Fruit fly (Drosophila melanogaster) whole organism, embryonic: ENCODE results near the gene CG15141.
A peak's percentile ranks its signal among the peaks of the same experiment; 100 is the strongest.

Experiments used
- Ada2b ChIP-seq: fragments of 200-800 bp; sonication (Bioruptor generic); IDR thresholded peaks from 2 replicates; pipeline ENCODE4 v1.3.6; 2022; ENCODE audit warnings: missing biosample characterization, missing genetic modification characterization
- CG10147 ChIP-seq: fragments of 200-800 bp; sonication (Bioruptor generic); optimal IDR thresholded peaks from 2 replicates; lab custom pipeline; 2019; ENCODE audit warnings: missing biosample characterization, mild to moderate bottlenecking, missing genetic modification characterization, moderate library complexity
- CG10209 ChIP-seq: fragments of 200-800 bp; sonication (Bioruptor generic); optimal IDR thresholded peaks from 3 replicates; lab custom pipeline; 2017; ENCODE audit warnings: missing biosample characterization, mild to moderate bottlenecking, missing genetic modification characterization, missing genetic modification reagents
- CG10267 ChIP-seq: fragments of 200-800 bp; sonication (Bioruptor generic); optimal IDR thresholded peaks from 2 replicates; lab custom pipeline; 2018; ENCODE audit warnings: missing biosample characterization, mild to moderate bottlenecking, missing genetic modification characterization, moderate library complexity
- CG10274 ChIP-seq: fragments of 200-800 bp; sonication (Bioruptor generic); optimal IDR thresholded peaks from 3 replicates; lab custom pipeline; 2017; ENCODE audit warnings: missing biosample characterization, mild to moderate bottlenecking, missing genetic modification characterization
- CG12155 ChIP-seq: fragments of 200-800 bp; sonication (Bioruptor generic); optimal IDR thresholded peaks from 3 replicates; lab custom pipeline; 2016; ENCODE audit warnings: missing biosample characterization, missing genetic modification characterization
- CG13296 ChIP-seq: fragments of 200-800 bp; sonication (Bioruptor generic); optimal IDR thresholded peaks from 3 replicates; lab custom pipeline; 2018; ENCODE audit warnings: missing biosample characterization, mild to moderate bottlenecking, missing genetic modification characterization
- CG13424 ChIP-seq: fragments of 200-800 bp; sonication (Bioruptor generic); optimal IDR thresholded peaks from 2 replicates; lab custom pipeline; 2019; ENCODE audit warnings: missing biosample characterization, mild to moderate bottlenecking, missing genetic modification characterization, moderate library complexity
- CG13775 ChIP-seq: fragments of 200-800 bp; sonication (Bioruptor generic); optimal IDR thresholded peaks from 3 replicates; lab custom pipeline; 2017; ENCODE audit warnings: missing biosample characterization, mild to moderate bottlenecking, missing genetic modification characterization
- CG14050 ChIP-seq: fragments of 200-800 bp; sonication (Bioruptor generic); IDR thresholded peaks from 3 replicates; pipeline ENCODE4 v1.3.6; 2022; ENCODE audit warnings: missing biosample characterization, missing genetic modification characterization
- CG14441 ChIP-seq: fragments of 200-800 bp; sonication (Bioruptor generic); IDR thresholded peaks from 2 replicates; pipeline ENCODE4 v1.3.6; 2022; ENCODE audit warnings: missing biosample characterization, missing genetic modification characterization
- CG14710 ChIP-seq: fragments of 200-800 bp; sonication (Bioruptor generic); optimal IDR thresholded peaks from 3 replicates; lab custom pipeline; 2019; ENCODE audit warnings: missing biosample characterization, mild to moderate bottlenecking, missing genetic modification characterization, moderate library complexity
- CG15514 ChIP-seq: fragments of 200-800 bp; sonication (Bioruptor generic); optimal IDR thresholded peaks from 3 replicates; lab custom pipeline; 2017; ENCODE audit warnings: missing biosample characterization, missing genetic modification characterization, mild to moderate bottlenecking, moderate library complexity, missing genetic modification reagents
- CG2712 ChIP-seq: fragments of 200-800 bp; optimal IDR thresholded peaks from 3 replicates; lab custom pipeline; 2019; ENCODE audit warnings: missing biosample characterization, mild to moderate bottlenecking, missing genetic modification characterization, moderate library complexity
- CG30403 ChIP-seq: fragments of 200-800 bp; sonication (Bioruptor generic); optimal IDR thresholded peaks from 3 replicates; lab custom pipeline; 2016; ENCODE audit warnings: missing biosample characterization, missing genetic modification characterization
- CG31365 ChIP-seq: fragments of 200-800 bp; sonication (Bioruptor generic); optimal IDR thresholded peaks from 2 replicates; lab custom pipeline; 2018; ENCODE audit warnings: missing biosample characterization, mild to moderate bottlenecking, missing genetic modification characterization
- CG31388 ChIP-seq: fragments of 200-800 bp; sonication (Bioruptor generic); optimal IDR thresholded peaks from 2 replicates; lab custom pipeline; 2016; ENCODE audit warnings: missing biosample characterization, missing genetic modification characterization
- CG3281 ChIP-seq: fragments of 200-800 bp; sonication (Bioruptor generic); optimal IDR thresholded peaks from 3 replicates; lab custom pipeline; 2017; ENCODE audit warnings: missing biosample characterization, mild to moderate bottlenecking, missing genetic modification characterization
- CG3838 ChIP-seq: fragments of 200-800 bp; sonication (Bioruptor generic); optimal IDR thresholded peaks from 3 replicates; lab custom pipeline; 2016; ENCODE audit warnings: missing biosample characterization, missing genetic modification characterization
- CG4328 ChIP-seq: fragments of 200-800 bp; sonication (Bioruptor generic); optimal IDR thresholded peaks from 3 replicates; lab custom pipeline; 2017; ENCODE audit warnings: missing biosample characterization, missing genetic modification reagents, missing genetic modification characterization
- CG4360 ChIP-seq: fragments of 200-800 bp; sonication (Bioruptor generic); IDR thresholded peaks from 2 replicates; pipeline ENCODE4 v1.3.6; 2022; ENCODE audit warnings: missing biosample characterization, missing genetic modification characterization
- CG7963 ChIP-seq: fragments of 200-800 bp; sonication (Bioruptor generic); IDR thresholded peaks from 3 replicates; pipeline ENCODE4 v1.3.6; 2022; ENCODE audit warnings: missing biosample characterization, missing genetic modification characterization; ENCODE audit not compliant: partially characterized antibody
- CG9876 ChIP-seq: fragments of 200-800 bp; sonication (Bioruptor generic); optimal IDR thresholded peaks from 2 replicates; lab custom pipeline; 2016; ENCODE audit warnings: missing biosample characterization, missing genetic modification characterization
- Dfd ChIP-seq, 2 experiments: fragments of >200 bp; optimal IDR thresholded peaks; 2 replicates each; lab custom pipeline; 2017; ENCODE audit warnings: missing biosample characterization in 2 of 2, missing genetic modification characterization in 2 of 2
- HmgZ ChIP-seq: fragments of 200-800 bp; sonication (Bioruptor generic); optimal IDR thresholded peaks from 2 replicates; lab custom pipeline; 2018; ENCODE audit warnings: missing biosample characterization, mild to moderate bottlenecking, missing genetic modification characterization
- Kr ChIP-seq: fragments of 200-800 bp; sonication (Bioruptor generic); optimal IDR thresholded peaks from 2 replicates; lab custom pipeline; 2017; ENCODE audit warnings: missing biosample characterization, mild to moderate bottlenecking, missing genetic modification characterization
- MESR4 ChIP-seq: fragments of 200-800 bp; sonication (Bioruptor generic); optimal IDR thresholded peaks from 2 replicates; lab custom pipeline; 2018; ENCODE audit warnings: missing biosample characterization, mild to moderate bottlenecking, missing genetic modification characterization, moderate library complexity
- Opbp ChIP-seq: fragments of 200-800 bp; sonication (Bioruptor generic); IDR thresholded peaks from 3 replicates; pipeline ENCODE4 v1.3.6; 2022; ENCODE audit warnings: missing biosample characterization, missing genetic modification characterization; ENCODE audit not compliant: partially characterized antibody
- PHDP ChIP-seq: fragments of 200-800 bp; sonication (Bioruptor generic); optimal IDR thresholded peaks from 3 replicates; lab custom pipeline; 2018; ENCODE audit warnings: missing biosample characterization, mild to moderate bottlenecking, missing genetic modification characterization, moderate library complexity
- Rfx ChIP-seq: fragments of 200-800 bp; sonication (Bioruptor generic); IDR thresholded peaks from 2 replicates; pipeline ENCODE4 v1.3.6; 2022; ENCODE audit warnings: missing biosample characterization, missing genetic modification characterization
- Xbp1 ChIP-seq: fragments of 200-800 bp; sonication (Bioruptor generic); optimal IDR thresholded peaks from 3 replicates; lab custom pipeline; 2016; ENCODE audit warnings: missing biosample characterization, mild to moderate bottlenecking, missing genetic modification characterization
- ash1 ChIP-seq: fragments of 200-800 bp; sonication (Bioruptor generic); optimal IDR thresholded peaks from 2 replicates; lab custom pipeline; 2018; ENCODE audit warnings: missing biosample characterization, mild to moderate bottlenecking, missing genetic modification characterization
- chn ChIP-seq: fragments of 200-800 bp; sonication (Bioruptor generic); optimal IDR thresholded peaks from 2 replicates; lab custom pipeline; 2016; ENCODE audit warnings: missing biosample characterization, missing genetic modification characterization
- ci ChIP-seq: fragments of 200-800 bp; sonication (Bioruptor generic); IDR thresholded peaks from 3 replicates; pipeline ENCODE4 v1.3.6; 2022; ENCODE audit warnings: missing biosample characterization, missing genetic modification characterization
- croc ChIP-seq: fragments of 200-800 bp; sonication (Bioruptor generic); conservative IDR thresholded peaks from 3 replicates; pipeline ENCODE4 v1.3.6; 2022; ENCODE audit warnings: missing biosample characterization, missing genetic modification characterization
- cwo ChIP-seq: fragments of 200-800 bp; sonication (Bioruptor generic); optimal IDR thresholded peaks from 3 replicates; lab custom pipeline; 2017; ENCODE audit warnings: missing biosample characterization, missing genetic modification characterization, mild to moderate bottlenecking, moderate library complexity, missing genetic modification reagents
- danr ChIP-seq: fragments of 200-800 bp; sonication (Bioruptor generic); IDR thresholded peaks from 2 replicates; pipeline ENCODE4 v1.3.6; 2022; ENCODE audit warnings: missing biosample characterization, missing genetic modification characterization
- dmrt99B ChIP-seq: fragments of 200-800 bp; sonication (Bioruptor generic); optimal IDR thresholded peaks from 2 replicates; lab custom pipeline; 2018; ENCODE audit warnings: missing biosample characterization, mild to moderate bottlenecking, missing genetic modification characterization, moderate library complexity
- en ChIP-seq: fragments of 200-800 bp; sonication (Bioruptor generic); optimal IDR thresholded peaks from 2 replicates; lab custom pipeline; 2016; ENCODE audit warnings: missing biosample characterization, missing genetic modification characterization
- ewg ChIP-seq: fragments of 200-800 bp; sonication (Bioruptor generic); optimal IDR thresholded peaks from 3 replicates; lab custom pipeline; 2017; ENCODE audit warnings: mild to moderate bottlenecking, missing biosample characterization, missing genetic modification reagents, missing genetic modification characterization
- gce ChIP-seq: fragments of 200-800 bp; sonication (Bioruptor generic); IDR thresholded peaks from 3 replicates; pipeline ENCODE4 v1.3.6; 2022; ENCODE audit warnings: missing biosample characterization, missing genetic modification characterization
- h ChIP-seq: fragments of >200 bp; optimal IDR thresholded peaks from 2 replicates; lab custom pipeline; 2017
- lab ChIP-seq: fragments of 200-800 bp; sonication (Bioruptor generic); optimal IDR thresholded peaks from 3 replicates; lab custom pipeline; 2017; ENCODE audit warnings: missing biosample characterization, missing genetic modification characterization, mild to moderate bottlenecking, moderate library complexity, missing genetic modification reagents
- pita ChIP-seq: fragments of 200-800 bp; sonication (Bioruptor generic); optimal IDR thresholded peaks from 2 replicates; lab custom pipeline; 2017; ENCODE audit warnings: missing biosample characterization, mild to moderate bottlenecking, missing genetic modification characterization
- prd ChIP-seq, 3 experiments: fragments of >200 bp in 2 of 3; fragments of 200-800 bp in 1 of 3; sonication (Bioruptor generic) in 1 of 3; optimal IDR thresholded peaks in 2 of 3; IDR thresholded peaks in 1 of 3; 2 replicates in 2 of 3; 3 replicates in 1 of 3; pipeline versions ENCODE4 v1.3.6 to Lab custom; 2017 to 2022; ENCODE audit warnings: missing biosample characterization in 1 of 3, missing genetic modification characterization in 1 of 3
- sens ChIP-seq: fragments of 200-800 bp; sonication (Bioruptor generic); peaks from one replicate; lab custom pipeline; 2016; ENCODE audit warnings: missing biosample characterization, missing genetic modification characterization
- sens-2 ChIP-seq: fragments of 200-800 bp; sonication (Bioruptor generic); IDR thresholded peaks from 2 replicates; pipeline ENCODE4 v1.3.6; 2022; ENCODE audit warnings: missing biosample characterization, missing genetic modification characterization
- sr ChIP-seq: fragments of 200-800 bp; sonication (Bioruptor generic); IDR thresholded peaks from 3 replicates; pipeline ENCODE4 v1.3.6; 2022; ENCODE audit warnings: missing biosample characterization, missing genetic modification characterization
- usp ChIP-seq: fragments of >200 bp; optimal IDR thresholded peaks from 2 replicates; lab custom pipeline; 2017; ENCODE audit warnings: missing biosample characterization, missing genetic modification characterization
- vvl ChIP-seq: fragments of 200-800 bp; sonication (Bioruptor generic); IDR thresholded peaks from 2 replicates; pipeline ENCODE4 v1.3.6; 2022; ENCODE audit warnings: missing biosample characterization, missing genetic modification characterization
- zen ChIP-seq: fragments of 200-800 bp; sonication (Bioruptor generic); optimal IDR thresholded peaks from 3 replicates; lab custom pipeline; 2018; ENCODE audit warnings: missing biosample characterization, mild to moderate bottlenecking, missing genetic modification characterization, moderate library complexity

Gene CG15141

DNA sequence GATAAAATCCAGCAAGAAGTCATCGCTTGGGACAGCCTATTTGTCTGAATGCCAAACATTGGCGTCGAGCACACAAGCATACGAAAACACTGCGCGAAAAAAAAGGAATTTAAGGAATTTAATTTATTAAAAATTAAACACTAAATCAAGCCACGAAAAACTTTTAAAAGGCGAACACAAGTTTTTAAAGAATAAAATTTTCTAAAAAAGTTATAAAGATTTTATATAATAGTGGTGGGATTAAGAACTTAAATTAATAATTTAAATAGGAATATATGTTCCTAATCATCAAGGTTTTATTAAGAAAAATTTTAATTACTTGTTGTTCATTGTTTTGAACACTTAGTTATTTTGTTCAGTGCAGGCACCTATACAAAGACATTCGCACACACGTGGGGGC, 10.9 kb downstream of the CG15141 start:
- TF ChIP-seq usp (no peak), CG4360 (no peak), CG14710 (no peak), CG30403 (GFP tag; lab: Kevin White, UChicago) (peak; percentile 28), croc (no peak), CG3838 (GFP tag; lab: Kevin White, UChicago) (no peak), CG15514 (peak; percentile 3), CG10147 (GFP tag; lab: Kevin White, UChicago) (no peak), CG7963 (GFP tag; lab: Robert Waterston, UW) (no peak), dmrt99B (peak; percentile 48), Dfd (GFP tag; optimal IDR thresholded peaks at IDR 0.05; lab: Kevin White, UChicago) (no peak), CG4328 (no peak), CG13296 (GFP tag; lab: Kevin White, UChicago) (peak; percentile 3), ci (GFP tag; lab: Robert Waterston, UW) (no peak), PHDP (peak; percentile 26), CG3281 (GFP tag; lab: Kevin White, UChicago) (peak; percentile 44), sens-2 (GFP tag; lab: Robert Waterston, UW) (no peak), HmgZ (tag; lab: Kevin White, UChicago) (no peak), Xbp1 (GFP tag; lab: Kevin White, UChicago) (no peak), chn (GFP tag; lab: Kevin White, UChicago) (no peak), MESR4 (GFP tag; lab: Kevin White, UChicago) (no peak), Opbp (GFP tag; lab: Robert Waterston, UW) (no peak), zen (tag; lab: Kevin White, UChicago) (no peak), CG9876 (no peak), lab (GFP tag; lab: Kevin White, UChicago) (peak; percentile 57), Rfx (no peak), sr (no peak), gce (GFP tag; lab: Robert Waterston, UW) (no peak), danr (no peak), pita (GFP tag; lab: Kevin White, UChicago) (no peak), CG14050 (no peak), CG10274 (GFP tag; lab: Kevin White, UChicago) (no peak), CG10267 (peak; percentile 9), en (GFP tag; lab: Kevin White, UChicago) (no peak), Ada2b (peak; percentile 17; the same call in 1 of the 2 replicates), ash1 (no peak), cwo (peak; percentile 3), CG14441 (no peak), CG12155 (peak; percentile 15), CG2712 (no peak), CG10209 (GFP tag; lab: Kevin White, UChicago) (peak; percentile 28), ewg (GFP tag; lab: Kevin White, UChicago) (no peak), h (no peak), CG13424 (peak; percentile 37), CG31365 (tag; lab: Kevin White, UChicago) (no peak), prd (optimal IDR thresholded peaks at IDR 0.05; lab: Kevin White, UChicago) (no peak), prd (GFP tag; IDR thresholded peaks at IDR 0.05; lab: Robert Waterston, UW) (peak; percentile 43), CG13775 (GFP tag; lab: Kevin White, UChicago) (peak; percentile 12), CG31388 (GFP tag; lab: Kevin White, UChicago) (no peak), Kr (GFP tag; lab: Kevin White, UChicago) (no peak), sens (GFP tag; lab: Kevin White, UChicago) (peak; percentile 54), vvl (GFP tag; lab: Robert Waterston, UW) (no peak)
